Worm (Caenorhabditis elegans): Measurements from ENCODE around the gene cth-2.

The cth-2 gene

ce11 chrII:7098578-7098977, 40.8 kb upstream of the cth-2 start, which contains the start of gene mct-5:
Gene mct-5 (minus strand): TSS chrII:7098593.
- TF ChIP-seq lin-15B (tag; optimal IDR thresholded peaks at IDR 0.05) (no peak), unc-130 (GFP tag; optimal IDR thresholded peaks at IDR 0.05) (no peak), madf-9 (GFP tag; conservative IDR thresholded peaks at IDR 0.05) (no peak), spr-1 (tag; optimal IDR thresholded peaks at IDR 0.05) (no peak), pqm-1 (tag; optimal IDR thresholded peaks at IDR 0.05) (no peak), F10B5.3 (tag; optimal IDR thresholded peaks at IDR 0.05) (no peak), dpl-1 (GFP tag; optimal IDR thresholded peaks at IDR 0.05) (no peak), ceh-44 (GFP tag; IDR thresholded peaks at IDR 0.05) (no peak), duxl-1 (tag; optimal IDR thresholded peaks at IDR 0.05; ENCODE audit: poor library complexity) (no peak), F37D6.2 (tag; optimal IDR thresholded peaks at IDR 0.05) (no peak), zfp-3 (GFP tag; conservative IDR thresholded peaks at IDR 0.05) (no peak), ceh-28 (tag; optimal IDR thresholded peaks at IDR 0.05) (no peak), saeg-2 (GFP tag; IDR thresholded peaks at IDR 0.05) (no peak)

- TF ChIP-seq Y5F2A.4 (GFP tag; optimal IDR thresholded peaks at IDR 0.05), result no peak
- no peak for TF ChIP-seq nhr-11 (tag; optimal IDR thresholded peaks at IDR 0.05)
- no peak for TF ChIP-seq daf-19 (GFP tag; conservative IDR thresholded peaks at IDR 0.05)
- TF ChIP-seq daf-8 (GFP tag; IDR thresholded peaks at IDR 0.05), result no peak
- TF ChIP-seq unc-39 (tag; optimal IDR thresholded peaks at IDR 0.05), result no peak
- no peak for TF ChIP-seq mdl-1 (tag; optimal IDR thresholded peaks at IDR 0.05)
- no peak for TF ChIP-seq nhr-102 (tag; optimal IDR thresholded peaks at IDR 0.05)
These were observed 38.2 kb upstream of the cth-2 start for ce11 chrII:7095970-7096369.

ce11 chrII:7093339-7093821, 35.6 kb upstream of the cth-2 start, which contains the start of gene T02G5.3:
Gene T02G5.3 (plus strand): TSS chrII:7093389.
- TF ChIP-seq aly-2 (tag; optimal IDR thresholded peaks at IDR 0.05) (no peak), unc-62 (GFP tag; optimal IDR thresholded peaks at IDR 0.05 in 1 of 2) (no peak), unc-62 (tag; optimal IDR thresholded peaks at IDR 0.05) (no peak), set-16 (GFP tag; IDR thresholded peaks at IDR 0.05) (no peak), jun-1 (tag; optimal IDR thresholded peaks at IDR 0.05) (no peak), ceh-44 (GFP tag; IDR thresholded peaks at IDR 0.05) (no peak), tag-97 (GFP tag; IDR thresholded peaks at IDR 0.05) (no peak), lin-38 (GFP tag; IDR thresholded peaks at IDR 0.05) (no peak), lsy-2 (tag; optimal IDR thresholded peaks at IDR 0.05) (no peak), F10B5.3 (tag; optimal IDR thresholded peaks at IDR 0.05) (no peak), hlh-11 (tag; optimal IDR thresholded peaks at IDR 0.05) (no peak), nhr-25 (tag; optimal IDR thresholded peaks at IDR 0.05; ENCODE audit: borderline replicate concordance, insufficient read depth) (no peak), zip-2 (tag; optimal IDR thresholded peaks at IDR 0.05) (no peak), fos-1 (tag; optimal IDR thresholded peaks at IDR 0.05) (no peak), cey-2 (tag; optimal IDR thresholded peaks at IDR 0.05; ENCODE audit: borderline replicate concordance, insufficient read depth) (no peak)

- TF ChIP-seq egl-27 (tag; optimal IDR thresholded peaks at IDR 0.05), result no peak
- TF ChIP-seq ceh-82 (tag; optimal IDR thresholded peaks at IDR 0.05), result no peak
- TF ChIP-seq ama-1 (optimal IDR thresholded peaks at IDR 0.05), result no peak
- TF ChIP-seq jun-1 (tag; optimal IDR thresholded peaks at IDR 0.05), result no peak
- no peak for TF ChIP-seq skn-1 (tag; optimal IDR thresholded peaks at IDR 0.05)
- no peak for TF ChIP-seq ceh-28 (tag; optimal IDR thresholded peaks at IDR 0.05)
- no peak for TF ChIP-seq mxl-2 (GFP tag; conservative IDR thresholded peaks at IDR 0.05)
- TF ChIP-seq ces-1 (GFP tag; optimal IDR thresholded peaks at IDR 0.05), result no peak
- no peak for TF ChIP-seq mes-2 (tag; optimal IDR thresholded peaks at IDR 0.05; ENCODE audit: poor library complexity, severe bottlenecking)
- TF ChIP-seq daf-8 (GFP tag; IDR thresholded peaks at IDR 0.05), result no peak
- no peak for TF ChIP-seq R02D3.7 (tag; optimal IDR thresholded peaks at IDR 0.05)
- no peak for TF ChIP-seq snpc-1.2 (GFP tag; IDR thresholded peaks at IDR 0.05)
These were observed 33.1 kb upstream of the cth-2 start for ce11 chrII:7090852-7091251.

All from whole organism, L4 larva.